Fruit fly (Drosophila melanogaster) S2 (cell line): ENCODE measurements around the gene Mettl2.

Experiments
- CG8478 ChIP-seq: fragments of >200 bp; optimal IDR thresholded peaks from 2 replicates; lab custom pipeline; 2018
- CTCF ChIP-seq, 2 experiments: fragments of >200 bp; optimal IDR thresholded peaks; 2 replicates each; lab custom pipeline; 2018

The Mettl2 gene

dm6 chr3L:1639185-1639812 lies at the start of gene Mettl2, which contains the start of gene Bgb:
TSS of gene Mettl2 (minus strand) at chr3L:1639235.
TSS of gene Bgb (plus strand) at chr3L:1639711.
- TF ChIP-seq CTCF (optimal IDR thresholded peaks at IDR 0.05; lab: Kevin White, UChicago), result peak in 1 of 2 experiments; percentile 13
- no peak for TF ChIP-seq CG8478 (lab: Kevin White, UChicago)

DNA sequence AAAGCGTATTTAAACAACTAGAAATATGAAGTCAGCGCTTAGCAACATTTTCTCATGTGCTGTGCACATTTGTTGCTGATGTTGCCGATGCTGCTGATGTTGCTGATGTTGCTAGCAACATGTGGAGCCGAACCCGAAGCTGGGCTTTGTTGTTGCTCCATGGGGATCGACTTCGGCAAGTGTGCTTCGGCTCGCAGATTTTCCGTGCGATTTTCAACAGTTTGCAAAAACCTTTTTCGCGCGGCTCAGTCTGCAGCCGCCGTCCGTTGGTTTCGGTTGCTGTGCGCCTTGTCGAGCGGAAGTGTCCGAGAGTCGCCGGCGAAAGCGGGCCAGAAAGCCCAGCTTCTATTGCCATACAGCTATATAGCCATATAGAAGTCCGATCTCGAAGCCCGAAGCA lies 49.5 kb upstream of the Mettl2 start:
- TF ChIP-seq CTCF (optimal IDR thresholded peaks at IDR 0.05; lab: Kevin White, UChicago) (no peak), CG8478 (lab: Kevin White, UChicago) (no peak)

DNA sequence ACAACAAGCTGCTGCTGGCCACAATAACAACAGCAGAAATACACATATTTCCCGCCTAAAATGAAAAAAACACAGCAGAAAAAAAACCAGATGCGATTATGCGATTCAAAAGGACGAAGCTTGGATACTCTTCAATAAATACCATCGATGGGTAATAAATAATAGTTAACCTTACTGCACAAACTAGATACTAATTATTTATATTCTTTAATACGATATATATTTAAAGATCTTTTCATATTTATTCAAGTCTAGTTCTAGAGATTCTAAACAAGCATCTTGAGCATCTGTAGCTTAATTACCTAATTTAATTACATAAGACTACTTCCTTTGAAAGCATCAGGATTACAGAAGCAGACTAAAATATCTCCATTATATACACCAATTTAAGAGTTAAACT lies 49.1 kb upstream of the Mettl2 start:
- TF ChIP-seq CTCF (optimal IDR thresholded peaks at IDR 0.05; lab: Kevin White, UChicago) (no peak), CG8478 (lab: Kevin White, UChicago) (no peak)

DNA sequence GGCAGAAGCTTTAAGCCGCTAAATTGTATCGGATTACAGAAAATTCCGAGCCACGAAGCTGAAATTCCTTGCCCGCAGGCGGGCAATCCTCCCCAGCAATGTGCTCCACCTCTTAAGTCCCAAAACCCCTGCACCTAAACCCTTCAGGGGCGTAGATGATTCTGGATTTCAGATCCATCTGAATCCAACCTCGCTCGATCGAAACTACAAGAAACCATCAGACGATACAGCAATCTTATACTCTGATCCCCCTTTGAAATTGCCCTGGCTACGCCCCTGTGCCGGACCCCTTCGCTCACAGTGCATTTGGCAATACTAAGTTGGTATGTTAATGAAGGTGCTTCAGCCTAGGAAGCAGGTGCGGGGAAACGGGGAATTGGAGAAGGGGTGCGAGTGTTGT lies 44.1 kb upstream of the Mettl2 start:
- TF ChIP-seq CTCF (optimal IDR thresholded peaks at IDR 0.05; lab: Kevin White, UChicago), result no peak
- no peak for TF ChIP-seq CG8478 (lab: Kevin White, UChicago)

DNA sequence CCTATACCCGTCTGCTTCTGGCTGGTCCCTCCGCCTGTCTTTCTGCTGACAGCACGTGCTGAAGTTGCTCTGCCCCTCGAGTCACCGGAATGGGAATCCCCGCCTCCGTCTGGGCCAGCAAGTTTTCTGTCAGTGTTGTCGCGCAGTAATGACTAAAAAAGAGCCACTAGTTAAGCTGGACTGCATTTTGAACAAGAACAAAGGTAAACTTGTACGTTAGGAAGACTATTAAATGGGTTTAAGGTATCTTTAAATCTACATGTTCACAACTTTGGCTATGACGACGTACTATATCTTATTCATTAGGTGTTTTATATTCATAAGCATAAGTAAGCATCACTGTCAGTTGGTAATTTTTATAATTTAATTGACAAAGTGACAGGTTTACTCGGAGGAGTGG lies 40.4 kb upstream of the Mettl2 start:
- TF ChIP-seq CG8478 (lab: Kevin White, UChicago), result no peak

DNA sequence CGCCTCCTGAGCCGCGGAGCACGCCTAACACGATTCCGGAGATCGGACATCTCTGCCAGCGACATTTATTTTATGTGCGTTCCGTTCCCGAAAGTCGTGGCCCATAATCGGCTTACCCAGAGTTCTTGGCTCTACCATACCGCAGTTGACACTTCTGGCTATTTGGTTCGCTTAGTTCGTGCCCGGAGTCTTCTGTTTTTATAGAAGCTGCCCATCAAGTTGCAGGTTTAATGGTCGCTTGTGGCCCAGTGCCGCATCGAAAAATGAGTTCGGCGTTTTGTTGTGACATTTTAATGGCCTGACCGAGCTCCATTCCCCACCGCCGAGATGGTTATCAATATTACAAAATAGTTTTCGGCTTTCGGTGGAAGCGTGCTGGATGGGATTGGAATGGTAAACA lies 37.2 kb upstream of the Mettl2 start:
- TF ChIP-seq CTCF (optimal IDR thresholded peaks at IDR 0.05; lab: Kevin White, UChicago) (no peak), CG8478 (lab: Kevin White, UChicago) (no peak)

DNA sequence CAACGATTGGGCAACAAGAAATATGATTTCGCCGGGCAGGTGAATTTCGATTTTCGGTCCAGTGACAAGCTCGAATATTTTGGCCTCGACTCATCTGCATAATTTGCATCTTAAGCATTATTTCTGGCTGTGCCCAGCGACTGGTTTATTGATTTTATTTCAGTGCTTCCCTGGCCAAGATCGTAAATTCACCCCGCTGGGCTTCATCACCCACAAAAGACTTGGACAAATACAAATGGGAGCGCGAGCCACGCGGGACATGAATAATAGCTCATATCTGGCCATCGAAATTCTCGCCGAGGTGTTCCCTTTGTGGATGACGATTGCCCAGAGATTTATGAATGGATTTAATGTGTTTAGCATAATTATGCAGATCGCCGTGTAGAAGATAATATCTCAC lies 36.2 kb upstream of the Mettl2 start:
- TF ChIP-seq CTCF (optimal IDR thresholded peaks at IDR 0.05; lab: Kevin White, UChicago) (no peak), CG8478 (lab: Kevin White, UChicago) (no peak)

DNA sequence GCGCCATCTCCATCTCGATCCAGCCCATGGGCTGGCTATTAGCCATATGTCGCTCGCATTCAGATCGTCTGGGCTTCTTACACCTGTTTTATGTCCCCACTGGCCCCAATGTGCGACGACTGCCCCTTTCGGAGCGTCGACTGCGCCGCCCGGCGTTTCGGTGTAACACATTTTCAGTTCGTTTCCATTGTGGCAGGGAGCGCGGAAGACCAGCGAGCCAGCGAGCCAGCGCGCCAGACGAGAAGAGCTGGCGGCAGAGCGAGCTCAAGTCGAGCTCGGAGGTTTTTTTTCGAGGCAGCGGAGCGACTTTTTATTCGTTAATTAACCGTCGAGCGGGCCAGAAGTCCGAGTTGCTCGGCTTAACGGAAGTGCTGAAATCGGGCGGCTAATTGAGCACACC lies 35.3 kb upstream of the Mettl2 start, which contains the start of gene CG7991:
CG7991 (plus strand) TSS at position 329 of the 400 bp plus-strand sequence.
- TF ChIP-seq CG8478 (lab: Kevin White, UChicago), result no peak
- TF ChIP-seq CTCF (optimal IDR thresholded peaks at IDR 0.05; lab: Kevin White, UChicago), result no peak

DNA sequence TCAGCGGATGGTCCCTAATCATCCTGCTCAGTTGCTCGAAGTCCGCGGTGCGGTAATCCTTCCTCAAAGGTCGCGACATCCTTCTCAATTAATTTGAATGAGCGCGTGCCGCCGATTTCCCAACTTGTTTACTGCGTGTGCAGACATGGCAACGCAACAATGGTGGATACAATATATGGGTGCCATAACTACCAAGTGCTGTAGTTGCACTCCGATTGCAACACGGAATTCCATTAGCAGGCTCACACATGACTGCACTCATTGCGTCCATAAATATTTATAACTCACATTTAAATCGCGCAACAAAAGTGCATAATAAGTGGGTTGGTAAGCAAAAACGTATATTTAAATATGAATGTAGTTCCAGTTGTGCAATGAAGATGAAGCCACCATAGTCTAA lies 33.6 kb upstream of the Mettl2 start, which contains the start of gene CG13930:
CG13930 (minus strand) TSS at position 101 of the 400 bp plus-strand sequence.
- TF ChIP-seq CG8478 (lab: Kevin White, UChicago) (no peak), CTCF (optimal IDR thresholded peaks at IDR 0.05; lab: Kevin White, UChicago) (no peak)

DNA sequence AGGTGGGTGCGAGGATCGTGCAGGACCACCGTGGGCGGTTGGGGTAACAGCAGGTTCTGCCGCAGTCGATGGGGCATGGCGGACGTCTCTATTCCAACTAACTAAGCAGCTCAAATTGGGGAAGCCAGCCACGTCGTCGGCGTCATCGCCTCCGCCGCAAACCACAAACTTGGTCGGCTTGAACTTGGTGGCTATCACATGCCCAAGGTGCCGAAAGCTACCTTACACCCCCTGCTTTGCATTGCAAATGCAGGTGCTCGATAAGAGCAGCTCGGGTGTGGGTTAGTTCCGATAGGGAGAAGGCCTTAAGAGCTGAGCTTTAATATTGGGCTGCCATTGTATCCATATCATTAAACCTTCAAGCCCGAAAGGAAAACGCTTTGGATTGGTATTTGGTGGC lies 31.0 kb upstream of the Mettl2 start, which contains the start of gene RabX5:
RabX5 (minus strand) TSS at position 101 of the 400 bp plus-strand sequence.
- no peak for TF ChIP-seq CTCF (optimal IDR thresholded peaks at IDR 0.05; lab: Kevin White, UChicago)

DNA sequence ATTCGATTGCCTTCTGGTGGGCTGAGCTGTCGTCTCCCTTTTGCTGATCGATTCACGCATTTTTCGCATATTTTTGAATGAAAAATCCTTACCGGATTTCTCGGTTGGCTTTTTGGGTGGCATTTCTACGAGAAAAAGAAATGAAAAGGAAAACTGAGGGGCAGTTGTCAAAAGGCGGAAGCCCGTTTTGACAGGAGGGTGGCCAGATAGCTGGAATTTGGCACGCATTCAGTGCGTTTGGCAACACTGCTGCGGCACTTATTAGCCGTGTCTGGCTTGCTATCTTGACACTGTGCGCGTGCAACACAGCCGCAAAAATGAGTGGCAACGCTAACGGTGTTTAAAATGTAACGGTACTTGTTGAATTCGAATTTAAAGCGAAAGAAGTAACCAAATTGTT lies 29.5 kb upstream of the Mettl2 start, which contains the start of gene RpL23A:
RpL23A (minus strand) TSS at position 151 of the 400 bp plus-strand sequence.
- TF ChIP-seq CG8478 (lab: Kevin White, UChicago), result no peak
- peak; percentile 72 to 74 for TF ChIP-seq CTCF (optimal IDR thresholded peaks at IDR 0.05; lab: Kevin White, UChicago)

DNA sequence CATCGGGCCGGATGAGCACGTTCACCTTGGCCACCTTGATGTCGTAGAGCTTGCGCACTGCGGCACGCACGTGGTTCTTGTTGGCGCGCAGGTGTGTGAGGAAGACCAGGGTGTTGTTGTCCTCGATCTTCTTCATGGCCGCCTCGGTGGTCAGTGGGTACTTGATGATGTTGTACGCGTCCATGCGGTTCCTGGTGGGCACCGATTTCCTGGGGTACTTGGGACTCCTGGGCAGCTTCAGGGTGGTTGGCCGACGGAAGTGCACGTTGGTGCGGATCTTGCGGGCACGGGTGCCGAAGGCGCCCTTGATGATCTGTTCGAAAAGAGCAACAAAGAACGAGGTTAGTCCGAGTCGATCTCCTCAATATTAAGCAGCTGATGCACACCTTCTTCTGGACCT lies 28.4 kb upstream of the Mettl2 start:
- TF ChIP-seq CG8478 (lab: Kevin White, UChicago) (no peak), CTCF (optimal IDR thresholded peaks at IDR 0.05; lab: Kevin White, UChicago) (no peak)

dm6 chr3L:1665544-1665943 lies 26.5 kb upstream of the Mettl2 start:
- no peak for TF ChIP-seq CTCF (optimal IDR thresholded peaks at IDR 0.05; lab: Kevin White, UChicago)
- no peak for TF ChIP-seq CG8478 (lab: Kevin White, UChicago)

DNA sequence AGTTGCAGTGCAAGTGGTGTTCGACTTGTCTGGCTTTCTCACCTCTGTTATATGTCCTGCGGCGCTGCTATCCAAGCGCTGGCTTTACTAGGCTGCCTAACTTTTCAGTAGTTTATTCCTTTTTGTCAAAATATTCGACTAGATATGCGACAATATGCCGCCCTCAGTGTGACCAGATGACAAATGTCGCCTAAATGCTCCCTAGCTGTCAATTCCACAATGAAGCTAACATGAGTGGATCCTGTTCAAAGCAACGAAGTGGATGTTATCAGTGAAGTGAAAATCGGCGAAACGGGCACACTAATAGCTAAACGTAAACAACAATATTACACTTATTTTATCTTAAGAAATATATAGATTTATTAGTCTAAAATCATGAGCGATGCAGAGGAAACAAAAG lies 25.8 kb upstream of the Mettl2 start, which contains the start of the genes Srrm234 and CG7974:
Srrm234 (minus strand) TSS at position 189 of the 400 bp plus-strand sequence.
CG7974 (plus strand) TSS at position 263 of the 400 bp plus-strand sequence.
- TF ChIP-seq CTCF (optimal IDR thresholded peaks at IDR 0.05; lab: Kevin White, UChicago) (no peak), CG8478 (lab: Kevin White, UChicago) (no peak)

DNA sequence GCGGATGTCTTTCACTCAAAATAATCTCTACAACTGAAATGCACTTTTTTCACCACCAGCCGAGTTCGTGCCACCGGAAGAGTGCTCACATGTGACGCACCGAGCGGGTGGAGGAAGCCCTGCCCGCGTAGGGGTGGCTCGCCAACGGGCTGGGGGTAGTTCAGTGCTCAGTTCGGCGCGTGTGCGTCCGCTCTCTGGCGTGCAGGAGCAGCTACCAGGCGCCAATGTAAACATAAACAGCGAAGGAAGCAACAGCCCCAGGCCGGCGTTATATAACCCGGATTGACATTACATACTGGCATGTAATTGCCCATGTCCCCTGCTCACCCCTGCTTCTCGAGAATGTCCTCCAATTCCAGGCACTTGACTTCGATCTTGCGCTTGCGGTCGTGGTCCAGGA lies 25.2 kb upstream of the Mettl2 start:
- TF ChIP-seq CG8478 (lab: Kevin White, UChicago) (no peak), CTCF (optimal IDR thresholded peaks at IDR 0.05; lab: Kevin White, UChicago) (no peak)

dm6 chr3L:1663531-1663930 lies 24.5 kb upstream of the Mettl2 start:
- TF ChIP-seq CTCF (optimal IDR thresholded peaks at IDR 0.05; lab: Kevin White, UChicago) (no peak), CG8478 (lab: Kevin White, UChicago) (no peak)
